Worm (Caenorhabditis elegans): Measurements from ENCODE around the gene K05F6.12.

- TF ChIP-seq flt-1 (GFP tag; IDR thresholded peaks at IDR 0.05) (0 out of 2 replicates have a peak, but pooled peaks have one; percentile 23), ztf-23 (GFP tag; IDR thresholded peaks at IDR 0.05) (peak; percentile 12; the same call in 1 of the 2 replicates), med-1 (GFP tag; optimal IDR thresholded peaks at IDR 0.05; ENCODE audit: insufficient read depth) (no peak), ztf-29 (GFP tag; IDR thresholded peaks at IDR 0.05) (no peak)
Observed at ce11 chrII:1519867-1520266, 25.9 kb upstream of the K05F6.12 start.
